Worm (Caenorhabditis elegans): ENCODE results near the gene str-131.
A peak's percentile ranks its signal among the peaks of the same experiment; 100 is the strongest.

DNA sequence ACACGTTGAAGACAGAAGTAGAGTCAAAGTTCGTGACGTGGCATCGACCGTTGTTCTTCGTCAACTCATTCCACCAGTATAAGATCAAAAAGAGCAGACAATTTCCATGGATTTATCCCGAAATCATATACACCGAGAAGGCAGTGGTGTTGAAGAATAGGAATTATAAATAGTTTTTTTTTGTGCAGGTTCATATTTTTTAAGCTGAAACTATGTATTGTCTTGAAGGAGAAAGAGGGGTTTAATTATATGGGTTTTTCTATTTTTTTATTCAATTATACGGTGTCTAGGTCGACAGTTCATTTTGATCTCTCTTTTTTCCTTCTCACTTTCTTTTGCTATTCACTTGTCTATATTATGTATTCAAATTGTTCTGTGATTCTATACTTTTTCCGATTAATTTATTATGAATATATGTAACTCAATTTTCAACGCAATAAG is 42.4 kb downstream of the str-131 start:
- TF ChIP-seq elt-1 (tag; optimal IDR thresholded peaks at IDR 0.05): no peak
- no peak for TF ChIP-seq fos-1 (tag; optimal IDR thresholded peaks at IDR 0.05)
- TF ChIP-seq zag-1 (tag; optimal IDR thresholded peaks at IDR 0.05): no peak
- peak in 1 of 2 experiments; percentile 45 for TF ChIP-seq lsy-2 (tag; optimal IDR thresholded peaks at IDR 0.05)
- TF ChIP-seq egl-27 (tag; optimal IDR thresholded peaks at IDR 0.05): no peak
- no peak for TF ChIP-seq F13H6.1 (tag; optimal IDR thresholded peaks at IDR 0.05)
- no peak for TF ChIP-seq aly-2 (tag; optimal IDR thresholded peaks at IDR 0.05)
- no peak for TF ChIP-seq alr-1 (tag; optimal IDR thresholded peaks at IDR 0.05)
- TF ChIP-seq lin-39 (tag; optimal IDR thresholded peaks at IDR 0.05): no peak
- TF ChIP-seq ztf-4 (tag; optimal IDR thresholded peaks at IDR 0.05): peak; percentile 73

All from whole organism, L2 larva.